Fruit fly (Drosophila melanogaster): Measurements from ENCODE around the gene pst.

The pst gene

DNA sequence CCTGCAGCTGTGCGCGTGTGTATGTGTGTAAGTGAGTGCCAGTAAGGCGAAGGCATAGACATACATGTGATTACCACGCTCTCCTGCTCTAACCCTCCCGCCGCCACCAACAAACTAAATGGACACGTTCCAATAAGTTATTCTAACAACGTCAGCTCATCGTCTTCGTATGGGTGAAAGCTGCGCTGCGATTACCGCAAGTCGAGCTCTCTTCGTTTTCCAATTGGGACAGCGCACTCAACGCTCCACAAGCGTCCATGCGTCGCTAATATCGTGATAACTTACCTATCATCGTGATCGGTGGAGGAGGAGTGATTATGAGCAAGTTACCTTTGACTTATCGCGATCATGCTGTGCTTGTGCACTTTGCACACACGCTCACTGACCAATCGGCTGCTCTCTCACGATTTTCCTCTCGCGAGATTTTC is 1.0 kb upstream of the pst start (continued):
- TF ChIP-seq nmo (GFP tag; optimal IDR thresholded peaks at IDR 0.05) (no peak), pum (GFP tag; optimal IDR thresholded peaks at IDR 0.05) (no peak), Scr (GFP tag; IDR thresholded peaks at IDR 0.05; ENCODE audit: partially characterized antibody) (no peak), shn (GFP tag; optimal IDR thresholded peaks at IDR 0.05) (no peak), gcm2 (GFP tag; optimal IDR thresholded peaks at IDR 0.05) (no peak), GATAe (GFP tag; conservative IDR thresholded peaks at IDR 0.05) (no peak), CG10654 (GFP tag; optimal IDR thresholded peaks at IDR 0.05) (no peak), kni (GFP tag; optimal IDR thresholded peaks at IDR 0.05) (peak; percentile 97), sqz (GFP tag; optimal IDR thresholded peaks at IDR 0.05) (peak; percentile 67), danr (GFP tag; IDR thresholded peaks at IDR 0.05) (no peak), CG5245 (GFP tag; optimal IDR thresholded peaks at IDR 0.05) (peak; percentile 2), CG11093 (GFP tag; IDR thresholded peaks at IDR 0.05) (no peak), kay (GFP tag; optimal IDR thresholded peaks at IDR 0.05) (no peak), CG3065 (GFP tag; optimal IDR thresholded peaks at IDR 0.05) (no peak), CG2712 (tag; optimal IDR thresholded peaks at IDR 0.05) (no peak), Sry-δ (GFP tag; optimal IDR thresholded peaks at IDR 0.05) (no peak), Hmx (GFP tag; optimal IDR thresholded peaks at IDR 0.05) (no peak), CG1024 (GFP tag; IDR thresholded peaks at IDR 0.05) (peak; percentile 46; the same call in 1 of the 2 replicates), CG10209 (GFP tag; optimal IDR thresholded peaks at IDR 0.05) (no peak), Nf-YB (GFP tag; optimal IDR thresholded peaks at IDR 0.05) (peak; percentile 29), ro (GFP tag; IDR thresholded peaks at IDR 0.05) (no peak), Doc2 (GFP tag; IDR thresholded peaks at IDR 0.05) (no peak), trem (tag; optimal IDR thresholded peaks at IDR 0.05) (peak; percentile 33), zfh2 (GFP tag; optimal IDR thresholded peaks at IDR 0.05) (no peak), eyg (GFP tag; optimal IDR thresholded peaks at IDR 0.05) (no peak), stc (GFP tag; IDR thresholded peaks at IDR 0.05) (peak; percentile 38; the same call in 1 of the 2 replicates), CG6683 (GFP tag; optimal IDR thresholded peaks at IDR 0.05) (no peak), wor (GFP tag; IDR thresholded peaks at IDR 0.05) (no peak), fd96Cb (tag; optimal IDR thresholded peaks at IDR 0.05) (no peak), sens (GFP tag) (peak; percentile 71), Oaz (GFP tag; IDR thresholded peaks at IDR 0.05) (no peak), BEAF-32 (GFP tag; optimal IDR thresholded peaks at IDR 0.05) (no peak), NC2α (GFP tag; optimal IDR thresholded peaks at IDR 0.05) (no peak), CG1792 (GFP tag; optimal IDR thresholded peaks at IDR 0.05) (no peak), btn (GFP tag; optimal IDR thresholded peaks at IDR 0.05) (no peak), HLH4C (GFP tag; IDR thresholded peaks at IDR 0.05; ENCODE audit: partially characterized antibody) (no peak), Opbp (GFP tag; IDR thresholded peaks at IDR 0.05; ENCODE audit: partially characterized antibody) (no peak), Atf3 (GFP tag; optimal IDR thresholded peaks at IDR 0.05) (no peak), slou (GFP tag; optimal IDR thresholded peaks at IDR 0.05) (no peak), CG6689 (GFP tag; IDR thresholded peaks at IDR 0.05) (no peak), da (GFP tag; optimal IDR thresholded peaks at IDR 0.05) (no peak), CG33557 (GFP tag; optimal IDR thresholded peaks at IDR 0.05) (no peak), CG10431 (GFP tag; optimal IDR thresholded peaks at IDR 0.05) (peak; percentile 99), schlank (tag; optimal IDR thresholded peaks at IDR 0.05) (no peak), CG7786 (GFP tag; optimal IDR thresholded peaks at IDR 0.05) (no peak), CG1233 (GFP tag; optimal IDR thresholded peaks at IDR 0.05) (no peak), CG17186 (GFP tag; optimal IDR thresholded peaks at IDR 0.05) (no peak), sd (tag; optimal IDR thresholded peaks at IDR 0.05) (no peak), CG8290 (GFP tag; optimal IDR thresholded peaks at IDR 0.05) (no peak), CG8290 (tag; optimal IDR thresholded peaks at IDR 0.05) (peak in 1 of 2 experiments; percentile 8), CG1529 (GFP tag; optimal IDR thresholded peaks at IDR 0.05) (no peak), wdn (GFP tag; IDR thresholded peaks at IDR 0.05) (no peak), CG31224 (GFP tag; IDR thresholded peaks at IDR 0.05) (no peak)

All from whole organism, embryonic.